Worm (Caenorhabditis elegans) whole organism, L2 larva: ENCODE results near the gene ZC416.2.

Experiments used
- aly-2 ChIP-seq: fragments of 150-350 bp; optimal IDR thresholded peaks from 2 replicates; lab custom pipeline; 2014; ENCODE audit warnings: missing biosample characterization, missing genetic modification characterization
- blmp-1 ChIP-seq: sonication (generic microtip); optimal IDR thresholded peaks from 2 replicates; lab custom pipeline; 2017; ENCODE audit warnings: missing genetic modification characterization, mild to moderate bottlenecking, missing compliant biosample characterization, antibody characterized with exemption, moderate library complexity; ENCODE audit not compliant: insufficient read depth
- ceh-16 ChIP-seq: fragments of 150-350 bp; optimal IDR thresholded peaks from 2 replicates; lab custom pipeline; 2014; ENCODE audit warnings: missing biosample characterization, missing genetic modification characterization
- elt-3 ChIP-seq: sonication (generic microtip); optimal IDR thresholded peaks from 2 replicates; lab custom pipeline; 2017; ENCODE audit warnings: missing biosample characterization, missing genetic modification characterization
- lin-13 ChIP-seq: fragments of 150-350 bp; optimal IDR thresholded peaks from 2 replicates; lab custom pipeline; 2014; ENCODE audit warnings: missing biosample characterization, missing genetic modification reagents, missing genetic modification characterization
- mab-5 ChIP-seq: fragments of 150-350 bp; optimal IDR thresholded peaks from 2 replicates; lab custom pipeline; 2014; ENCODE audit warnings: missing biosample characterization, missing genetic modification characterization
- nhr-237 ChIP-seq: fragments of 150-350 bp; optimal IDR thresholded peaks from 2 replicates; lab custom pipeline; 2014; ENCODE audit warnings: missing biosample characterization, missing genetic modification characterization
- skn-1 ChIP-seq: sonication (generic microtip); optimal IDR thresholded peaks from 2 replicates; lab custom pipeline; 2017; ENCODE audit warnings: missing biosample characterization, missing genetic modification characterization
- snpc-4 ChIP-seq: fragments of 150-350 bp; optimal IDR thresholded peaks from 2 replicates; lab custom pipeline; 2014; ENCODE audit warnings: missing biosample characterization, missing genetic modification characterization
- unc-39 ChIP-seq: fragments of 150-350 bp; optimal IDR thresholded peaks from 2 replicates; lab custom pipeline; 2014; ENCODE audit warnings: missing biosample characterization, missing genetic modification characterization
- zag-1 ChIP-seq: fragments of 150-350 bp; optimal IDR thresholded peaks from 2 replicates; lab custom pipeline; 2014; ENCODE audit warnings: missing biosample characterization, missing genetic modification characterization

DNA sequence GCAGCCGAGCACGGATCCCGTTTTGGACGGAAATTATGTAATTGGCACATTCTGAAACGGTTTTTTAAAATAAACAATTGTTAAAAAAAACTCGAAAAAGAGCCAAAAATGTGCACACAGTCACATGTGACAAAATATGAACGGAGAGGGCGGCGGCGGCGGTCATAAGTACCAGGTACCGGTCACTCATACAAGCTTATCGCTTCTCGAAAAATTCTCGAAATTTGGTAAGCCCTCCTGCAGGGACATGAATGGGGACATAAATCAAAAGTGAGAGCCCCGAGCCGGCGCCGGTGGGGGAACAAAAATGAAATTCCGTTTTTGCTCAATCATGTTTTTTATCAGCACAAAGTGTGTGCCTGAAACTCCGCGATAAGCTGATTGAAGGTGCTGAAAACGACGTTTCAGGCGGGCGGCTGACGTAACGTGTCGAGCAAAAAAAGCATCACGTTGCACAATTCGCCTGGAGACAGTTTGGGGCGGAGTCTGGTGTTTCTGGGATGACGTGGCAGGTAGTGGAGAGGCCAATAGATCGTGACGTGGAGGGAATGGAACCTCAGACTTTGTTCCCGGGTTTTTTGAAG lies 20.3 kb upstream of the ZC416.2 start, which contains the start of gene ltah-1.2:
- TF ChIP-seq elt-3 (tag; lab: Kevin White, UChicago) (no peak), blmp-1 (tag; lab: Kevin White, UChicago) (no peak), lin-13 (GFP tag; lab: Kevin White, UChicago) (no peak), unc-39 (tag; lab: Kevin White, UChicago) (no peak), zag-1 (no peak), aly-2 (tag; lab: Kevin White, UChicago) (no peak), mab-5 (tag; lab: Kevin White, UChicago) (no peak), nhr-237 (no peak), snpc-4 (no peak), ceh-16 (tag; lab: Kevin White, UChicago) (no peak), skn-1 (tag; lab: Kevin White, UChicago) (no peak)
